Fruit fly (Drosophila melanogaster): ENCODE results near the gene CG10214.

DNA sequence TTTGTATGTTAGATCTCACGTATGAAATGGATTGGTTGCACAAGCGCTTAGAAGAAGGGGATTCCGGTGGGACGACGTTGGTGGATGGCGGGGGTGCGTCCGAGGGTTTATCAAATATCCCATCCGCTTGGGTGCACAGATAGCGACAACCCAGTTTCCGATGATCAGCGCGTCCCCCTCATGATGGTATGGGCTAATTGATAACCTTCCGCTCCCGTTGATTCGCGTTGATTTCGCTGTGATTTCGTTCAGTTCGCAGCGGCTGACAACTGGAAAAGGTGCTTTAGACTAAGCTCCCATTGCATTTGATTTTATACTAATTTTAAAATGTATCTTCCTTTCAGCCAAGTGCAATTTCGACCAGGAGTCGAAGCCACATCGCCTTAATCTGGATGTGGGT, 22.3 kb upstream of the CG10214 start:
- TF ChIP-seq psq (optimal IDR thresholded peaks at IDR 0.05) = no peak
- TF ChIP-seq pan (optimal IDR thresholded peaks at IDR 0.05) = no peak
- TF ChIP-seq EcR (GFP tag; optimal IDR thresholded peaks at IDR 0.05) = no peak
- TF ChIP-seq CG8478 (optimal IDR thresholded peaks at IDR 0.05) = no peak

All from whole organism.